Worm (Caenorhabditis elegans) whole organism, L4 larva: Measurements from ENCODE around the gene ZC262.4.

Experiments used
- F10B5.3 ChIP-seq: sonication (generic microtip); optimal IDR thresholded peaks from 2 replicates; lab custom pipeline; 2016; ENCODE audit warnings: mild to moderate bottlenecking, missing genetic modification characterization, missing compliant biosample characterization
- F37D6.2 ChIP-seq: sonication (generic microtip); optimal IDR thresholded peaks from 2 replicates; lab custom pipeline; 2016; ENCODE audit warnings: mild to moderate bottlenecking, missing genetic modification characterization, missing compliant biosample characterization
- R02D3.7 ChIP-seq: fragments of 150-350 bp; sonication (generic microtip); optimal IDR thresholded peaks from 3 replicates; lab custom pipeline; 2014; ENCODE audit warnings: missing biosample characterization, missing genetic modification characterization
- T20F7.1 ChIP-seq: fragments of 200-800 bp; sonication (Bioruptor generic); optimal IDR thresholded peaks from 2 replicates; lab custom pipeline; 2018; ENCODE audit warnings: mild to moderate bottlenecking, missing genetic modification characterization, missing compliant biosample characterization
- Y5F2A.4 ChIP-seq: fragments of 200-800 bp; sonication (Bioruptor generic); optimal IDR thresholded peaks from 2 replicates; lab custom pipeline; 2018; ENCODE audit warnings: mild to moderate bottlenecking, missing genetic modification characterization, missing compliant biosample characterization
- ZK546.5 ChIP-seq, 2 experiments: sonication (generic microtip); optimal IDR thresholded peaks; 2 replicates each; lab custom pipeline; 2017; ENCODE audit warnings: missing biosample characterization in 2 of 2, missing genetic modification characterization in 2 of 2
- aha-1 ChIP-seq: fragments of 150-350 bp; peaks from one replicate; lab custom pipeline; 2014; ENCODE audit warnings: missing biosample characterization, missing genetic modification characterization
- ama-1 ChIP-seq: fragments of 150-350 bp; optimal IDR thresholded peaks from 2 replicates; lab custom pipeline; 2014; ENCODE audit warnings: inconsistent platforms, mixed read lengths
- ceh-44 ChIP-seq: fragments of 200-800 bp; sonication (Bioruptor generic); IDR thresholded peaks from 2 replicates; pipeline ENCODE4 v1.3.6; 2022; ENCODE audit warnings: missing genetic modification reagents, missing genetic modification characterization, missing compliant biosample characterization
- ces-1 ChIP-seq: fragments of 150-350 bp; sonication (generic microtip); optimal IDR thresholded peaks from 4 replicates; lab custom pipeline; 2014; ENCODE audit warnings: missing biosample characterization, missing genetic modification reagents, missing genetic modification characterization
- daf-16 ChIP-seq, 3 experiments: sonication (generic microtip); optimal IDR thresholded peaks; 2 replicates each; lab custom pipeline; 2016 to 2017; ENCODE audit warnings: missing genetic modification characterization in 3 of 3, missing genetic modification reagents in 3 of 3, mild to moderate bottlenecking in 2 of 3, missing compliant biosample characterization in 2 of 3, missing biosample characterization in 1 of 3, moderate library complexity in 1 of 3
- dmd-6 ChIP-seq: fragments of 200-800 bp; sonication (Bioruptor generic); IDR thresholded peaks from 2 replicates; pipeline ENCODE4 v1.3.6; 2022; ENCODE audit warnings: missing genetic modification reagents, missing genetic modification characterization, missing compliant biosample characterization
- dpl-1 ChIP-seq: fragments of 150-350 bp; optimal IDR thresholded peaks from 2 replicates; lab custom pipeline; 2014; ENCODE audit warnings: missing biosample characterization, missing genetic modification reagents, missing genetic modification characterization
- duxl-1 ChIP-seq: sonication (generic microtip); optimal IDR thresholded peaks from 2 replicates; lab custom pipeline; 2016; ENCODE audit warnings: mild to moderate bottlenecking, missing genetic modification characterization, moderate library complexity, missing compliant biosample characterization; ENCODE audit not compliant: poor library complexity
- dve-1 ChIP-seq: sonication (generic microtip); optimal IDR thresholded peaks from 2 replicates; lab custom pipeline; 2017; ENCODE audit warnings: antibody characterized with exemption, mild to moderate bottlenecking, missing genetic modification characterization, missing compliant biosample characterization; ENCODE audit not compliant: insufficient read depth
- hif-1 ChIP-seq, 2 experiments: sonication (generic microtip); optimal IDR thresholded peaks; 2 replicates each; lab custom pipeline; 2016 to 2017; ENCODE audit warnings: missing compliant biosample characterization in 2 of 2, missing genetic modification characterization in 2 of 2, missing genetic modification reagents in 2 of 2, missing genotype in 2 of 2, mild to moderate bottlenecking in 1 of 2
- hlh-11 ChIP-seq: fragments of 200-800 bp; sonication (Bioruptor generic); optimal IDR thresholded peaks from 2 replicates; lab custom pipeline; 2018; ENCODE audit warnings: mild to moderate bottlenecking, missing genetic modification characterization, missing compliant biosample characterization
- hlh-30 ChIP-seq: sonication (generic microtip); optimal IDR thresholded peaks from 2 replicates; lab custom pipeline; 2017; ENCODE audit warnings: antibody characterized with exemption, mild to moderate bottlenecking, missing genetic modification characterization, missing compliant biosample characterization; ENCODE audit not compliant: insufficient read depth
- jun-1 ChIP-seq: fragments of 150-350 bp; optimal IDR thresholded peaks from 2 replicates; lab custom pipeline; 2014; ENCODE audit warnings: missing biosample characterization, missing genetic modification reagents, missing genetic modification characterization
- lim-7 ChIP-seq: fragments of 200-800 bp; sonication (Bioruptor generic); IDR thresholded peaks from 2 replicates; pipeline ENCODE4 v1.3.6; 2022; ENCODE audit warnings: missing genetic modification characterization, missing compliant biosample characterization
- lin-1 ChIP-seq: fragments of 200-800 bp; sonication (Bioruptor generic); IDR thresholded peaks from 2 replicates; pipeline ENCODE4 v1.3.6; 2022; ENCODE audit warnings: missing genetic modification reagents, missing genetic modification characterization, missing compliant biosample characterization
- lin-13 ChIP-seq: fragments of 150-350 bp; optimal IDR thresholded peaks from 2 replicates; lab custom pipeline; 2014; ENCODE audit warnings: missing biosample characterization, missing genetic modification reagents, missing genetic modification characterization
- lin-15B ChIP-seq: fragments of 150-350 bp; sonication (generic microtip); optimal IDR thresholded peaks from 3 replicates; lab custom pipeline; 2014; ENCODE audit warnings: missing biosample characterization, missing genetic modification characterization
- lin-38 ChIP-seq: fragments of 200-800 bp; sonication (Bioruptor generic); IDR thresholded peaks from 2 replicates; pipeline ENCODE4 v1.3.6; 2022; ENCODE audit warnings: missing genetic modification reagents, missing genetic modification characterization, missing compliant biosample characterization
- lsy-2 ChIP-seq, 2 experiments: fragments of 150-350 bp in 1 of 2; sonication (generic microtip) in 1 of 2; optimal IDR thresholded peaks; 2 replicates each; lab custom pipeline; 2014 to 2017; ENCODE audit warnings: missing biosample characterization in 2 of 2, missing genetic modification characterization in 2 of 2
- madf-5 ChIP-seq, 2 experiments: fragments of 200-800 bp; sonication (Bioruptor generic); IDR thresholded peaks; 2 replicates each; pipeline ENCODE4 v1.3.6; 2022; ENCODE audit warnings: missing compliant biosample characterization in 2 of 2, missing genetic modification characterization in 2 of 2
- mdl-1 ChIP-seq, 2 experiments: fragments of 150-350 bp in 1 of 2; sonication (generic microtip) in 1 of 2; optimal IDR thresholded peaks; 2 replicates each; lab custom pipeline; 2014 to 2017; ENCODE audit warnings: missing biosample characterization in 2 of 2, missing genetic modification characterization in 2 of 2
- mep-1 ChIP-seq: fragments of 150-350 bp; sonication (generic microtip); optimal IDR thresholded peaks from 3 replicates; lab custom pipeline; 2014; ENCODE audit warnings: missing biosample characterization, missing genetic modification characterization
- mes-2 ChIP-seq: sonication (generic microtip); optimal IDR thresholded peaks from 2 replicates; lab custom pipeline; 2016; ENCODE audit warnings: missing genotype, mild to moderate bottlenecking, missing genetic modification characterization, missing compliant biosample characterization; ENCODE audit not compliant: poor library complexity, severe bottlenecking
- nhr-11 ChIP-seq: fragments of 150-350 bp; optimal IDR thresholded peaks from 2 replicates; lab custom pipeline; 2014; ENCODE audit warnings: missing biosample characterization, missing genetic modification characterization
- nhr-25 ChIP-seq: sonication (generic microtip); optimal IDR thresholded peaks from 2 replicates; lab custom pipeline; 2017; ENCODE audit warnings: missing genetic modification characterization, mild to moderate bottlenecking, missing compliant biosample characterization, antibody characterized with exemption, moderate library complexity, borderline replicate concordance; ENCODE audit not compliant: insufficient read depth
- nhr-42 ChIP-seq: fragments of 200-800 bp; sonication (Bioruptor generic); IDR thresholded peaks from 2 replicates; pipeline ENCODE4 v1.3.6; 2022; ENCODE audit warnings: missing genetic modification characterization, missing compliant biosample characterization
- nhr-6 ChIP-seq: fragments of 150-350 bp; optimal IDR thresholded peaks from 2 replicates; lab custom pipeline; 2014; ENCODE audit warnings: missing biosample characterization, missing genetic modification characterization
- nhr-77 ChIP-seq: fragments of 150-350 bp; optimal IDR thresholded peaks from 2 replicates; lab custom pipeline; 2014; ENCODE audit warnings: missing biosample characterization, missing genetic modification characterization
- pha-4 ChIP-seq, 2 experiments: fragments of 150-350 bp in 1 of 2; fragments of 200-800 bp in 1 of 2; sonication (Bioruptor generic) in 1 of 2; IDR thresholded peaks in 1 of 2; optimal IDR thresholded peaks in 1 of 2; 2 replicates each; pipeline versions ENCODE4 v1.3.6 to Lab custom; 2014 to 2022; ENCODE audit warnings: missing genetic modification characterization in 2 of 2, missing genetic modification reagents in 2 of 2, missing biosample characterization in 1 of 2, missing compliant biosample characterization in 1 of 2
- php-3 ChIP-seq: fragments of 200-800 bp; sonication (Bioruptor generic); IDR thresholded peaks from 2 replicates; pipeline ENCODE4 v1.3.6; 2022; ENCODE audit warnings: missing genetic modification reagents, missing genetic modification characterization, missing compliant biosample characterization
- rbr-2 ChIP-seq: sonication (generic microtip); optimal IDR thresholded peaks from 2 replicates; lab custom pipeline; 2016; ENCODE audit warnings: missing genotype, missing genetic modification characterization, missing compliant biosample characterization
- saeg-2 ChIP-seq: fragments of 200-800 bp; sonication (Bioruptor generic); IDR thresholded peaks from 2 replicates; pipeline ENCODE4 v1.3.6; 2022; ENCODE audit warnings: missing genetic modification reagents, missing genetic modification characterization, missing compliant biosample characterization
- sdz-12 ChIP-seq: fragments of 200-800 bp; sonication (Bioruptor generic); optimal IDR thresholded peaks from 2 replicates; lab custom pipeline; 2018; ENCODE audit warnings: mild to moderate bottlenecking, missing genetic modification characterization, missing compliant biosample characterization
- snpc-1.2 ChIP-seq: fragments of 200-800 bp; sonication (Bioruptor generic); IDR thresholded peaks from 2 replicates; pipeline ENCODE4 v1.3.6; 2022; ENCODE audit warnings: missing genetic modification reagents, missing genetic modification characterization, missing compliant biosample characterization
- snpc-4 ChIP-seq: fragments of 150-350 bp; optimal IDR thresholded peaks from 2 replicates; lab custom pipeline; 2014; ENCODE audit warnings: missing biosample characterization, missing genetic modification characterization
- spr-1 ChIP-seq: sonication (generic microtip); optimal IDR thresholded peaks from 2 replicates; lab custom pipeline; 2016; ENCODE audit warnings: mild to moderate bottlenecking, missing genetic modification characterization, missing compliant biosample characterization
- tra-1 ChIP-seq: fragments of 200-800 bp; sonication (Bioruptor generic); IDR thresholded peaks from 2 replicates; pipeline ENCODE4 v1.3.6; 2022; ENCODE audit warnings: missing genetic modification reagents, missing genetic modification characterization, missing compliant biosample characterization
- unc-130 ChIP-seq: sonication (generic microtip); optimal IDR thresholded peaks from 2 replicates; lab custom pipeline; 2016; ENCODE audit warnings: missing genetic modification reagents, missing genetic modification characterization, missing compliant biosample characterization
- unc-62 ChIP-seq, 3 experiments: fragments of 150-350 bp in 1 of 3; sonication (generic microtip); optimal IDR thresholded peaks in 2 of 3; peaks in 1 of 3; 1 replicate in 1 of 3; 2 replicates in 2 of 3; lab custom pipeline; 2014 to 2017; ENCODE audit warnings: missing biosample characterization in 3 of 3, missing genetic modification characterization in 3 of 3, missing genetic modification reagents in 3 of 3, missing genotype in 1 of 3
- zfp-2 ChIP-seq: sonication (generic microtip); optimal IDR thresholded peaks from 2 replicates; lab custom pipeline; 2016; ENCODE audit warnings: mild to moderate bottlenecking, missing genetic modification characterization, missing compliant biosample characterization
- ztf-7 ChIP-seq: fragments of 150-350 bp; optimal IDR thresholded peaks from 2 replicates; lab custom pipeline; 2014; ENCODE audit warnings: missing biosample characterization, missing genetic modification characterization

Gene ZC262.4

ce11 chrIII:8358213-8358672, 23.9 kb upstream of the ZC262.4 start, which contains the start of the genes R05D3.8 and rfp-1 (continued):
- TF ChIP-seq lim-7 (GFP tag; lab: Robert Waterston, UW) (no peak), ces-1 (GFP tag; lab: Kevin White, UChicago) (no peak), tra-1 (GFP tag; lab: Robert Waterston, UW) (0 out of 2 replicates have a peak, but pooled peaks have one; percentile 22), nhr-77 (peak; percentile 91), F10B5.3 (tag; lab: Kevin White, UChicago) (no peak), R02D3.7 (peak; percentile 97), madf-5 (GFP tag; IDR thresholded peaks at IDR 0.05; lab: Robert Waterston, UW) (no peak), dmd-6 (GFP tag; lab: Robert Waterston, UW) (peak; percentile 40), daf-16 (GFP tag; optimal IDR thresholded peaks at IDR 0.05; lab: Kevin White, UChicago) (no peak), daf-16 (tag; optimal IDR thresholded peaks at IDR 0.05; lab: Kevin White, UChicago) (peak; percentile 51), lsy-2 (tag; optimal IDR thresholded peaks at IDR 0.05; lab: Kevin White, UChicago) (peak; percentile 97 to 99), unc-62 (GFP tag; optimal IDR thresholded peaks at IDR 0.05 in 1 of 2; lab: Kevin White, UChicago) (peak in 1 of 2 experiments; percentile 99), unc-62 (tag; optimal IDR thresholded peaks at IDR 0.05; lab: Kevin White, UChicago) (no peak), mes-2 (peak; percentile 89), nhr-42 (no peak), nhr-25 (tag; lab: Kevin White, UChicago) (peak; percentile 76), sdz-12 (GFP tag; lab: Kevin White, UChicago) (no peak), jun-1 (no peak), hlh-30 (peak; percentile 84), duxl-1 (peak; percentile 6), hlh-11 (tag; lab: Kevin White, UChicago) (peak; percentile 60), nhr-11 (peak; percentile 89), T20F7.1 (GFP tag; lab: Kevin White, UChicago) (peak; percentile 73), lin-38 (GFP tag; lab: Robert Waterston, UW) (peak; percentile 65), mdl-1 (tag; optimal IDR thresholded peaks at IDR 0.05; lab: Kevin White, UChicago) (peak in 1 of 2 experiments; percentile 28), dve-1 (tag; lab: Kevin White, UChicago) (peak; percentile 90), lin-13 (peak; percentile 88), F37D6.2 (peak; percentile 39), lin-1 (0 out of 2 replicates have a peak, but pooled peaks have one; percentile 27), hif-1 (tag; optimal IDR thresholded peaks at IDR 0.05; lab: Kevin White, UChicago) (peak in 1 of 2 experiments; percentile 54), pha-4 (GFP tag; IDR thresholded peaks at IDR 0.05; lab: Robert Waterston, UW) (no peak), pha-4 (tag; optimal IDR thresholded peaks at IDR 0.05; lab: Kevin White, UChicago) (peak; percentile 83), lin-15B (tag; lab: Kevin White, UChicago) (peak; percentile 49), nhr-6 (tag; lab: Kevin White, UChicago) (peak; percentile 88), unc-130 (GFP tag; lab: Kevin White, UChicago) (peak; percentile 74), rbr-2 (tag; lab: Kevin White, UChicago) (peak; percentile 43), snpc-1.2 (GFP tag; lab: Robert Waterston, UW) (no peak), php-3 (GFP tag; lab: Robert Waterston, UW) (no peak), aha-1 (tag; lab: Kevin White, UChicago) (peak; percentile 44), spr-1 (no peak), saeg-2 (GFP tag; lab: Robert Waterston, UW) (no peak)

- peak in 1 of 2 experiments; percentile 28 for TF ChIP-seq daf-16 (GFP tag; optimal IDR thresholded peaks at IDR 0.05; lab: Kevin White, UChicago)
- TF ChIP-seq daf-16 (tag; optimal IDR thresholded peaks at IDR 0.05; lab: Kevin White, UChicago): peak; percentile 15
- no peak for TF ChIP-seq zfp-2 (tag; lab: Kevin White, UChicago)
- TF ChIP-seq Y5F2A.4 (GFP tag; lab: Kevin White, UChicago): no peak
- peak; percentile 1 for TF ChIP-seq mes-2
- TF ChIP-seq snpc-4 (tag; lab: Kevin White, UChicago): no peak
- TF ChIP-seq mep-1 (tag; lab: Kevin White, UChicago): peak; percentile 92
- no peak for TF ChIP-seq ZK546.5 (tag; optimal IDR thresholded peaks at IDR 0.05; lab: Kevin White, UChicago)
- peak; percentile 43 for TF ChIP-seq ama-1 (lab: Kevin White, UChicago)
- TF ChIP-seq hlh-11 (tag; lab: Kevin White, UChicago): peak; percentile 83
- peak; percentile 73 for TF ChIP-seq dpl-1 (GFP tag; lab: Kevin White, UChicago)
- peak; percentile 50 for TF ChIP-seq ztf-7 (tag; lab: Kevin White, UChicago)
- TF ChIP-seq R02D3.7: no peak
- peak; percentile 68 for TF ChIP-seq hlh-30
- 0 out of 2 replicates have a peak, but pooled peaks have one; percentile 17 for TF ChIP-seq tra-1 (GFP tag; lab: Robert Waterston, UW)
- TF ChIP-seq ceh-44 (GFP tag; lab: Robert Waterston, UW): no peak
These were observed 22.1 kb upstream of the ZC262.4 start for ce11 chrIII:8356407-8356881.
